Worm (Caenorhabditis elegans) whole organism, early embryonic: ENCODE measurements around the gene dex-1.

Experiments
- aly-1 ChIP-seq: sonication (generic microtip); optimal IDR thresholded peaks from 2 replicates; lab custom pipeline; 2016; ENCODE audit warnings: missing genetic modification characterization, missing compliant biosample characterization
- ama-1 ChIP-seq: fragments of 150-350 bp; optimal IDR thresholded peaks from 2 replicates; lab custom pipeline; 2014
- ceh-36 ChIP-seq: sonication (generic microtip); optimal IDR thresholded peaks from 2 replicates; lab custom pipeline; 2016; ENCODE audit warnings: missing genetic modification characterization, inconsistent platforms, missing compliant biosample characterization
- flt-1 ChIP-seq: fragments of 200-800 bp; sonication (Bioruptor generic); IDR thresholded peaks from 2 replicates; pipeline ENCODE4 v1.3.6; 2022; ENCODE audit warnings: missing genetic modification characterization, missing compliant biosample characterization
- tbx-37 ChIP-seq: fragments of 200-800 bp; sonication (Bioruptor generic); conservative IDR thresholded peaks from 2 replicates; pipeline ENCODE4 v1.3.6; 2022; ENCODE audit warnings: missing genetic modification reagents, missing genetic modification characterization, missing compliant biosample characterization

- TF ChIP-seq ceh-36 (no peak), ama-1 (lab: Kevin White, UChicago) (no peak), flt-1 (no peak), aly-1 (tag; lab: Kevin White, UChicago) (no peak), tbx-37 (no peak)
These were observed 45.0 kb downstream of the dex-1 start for ce11 chrIII:5570814-5571443.
